Worm (Caenorhabditis elegans) whole organism, young adult: Measurements from ENCODE around the gene pap-2.

Source experiments
- B0019.2 ChIP-seq: fragments of 200-800 bp; sonication (Bioruptor generic); conservative IDR thresholded peaks from 2 replicates; pipeline ENCODE4 v1.3.6; 2022; ENCODE audit warnings: missing genetic modification reagents, missing genetic modification characterization, missing compliant biosample characterization
- B0035.1 ChIP-seq: sonication (generic microtip); optimal IDR thresholded peaks from 2 replicates; lab custom pipeline; 2016; ENCODE audit warnings: missing genetic modification characterization, mild to moderate bottlenecking, missing compliant biosample characterization, missing genotype, missing genetic modification reagents
- B0336.3 ChIP-seq: fragments of 200-800 bp; sonication (Bioruptor generic); IDR thresholded peaks from 2 replicates; pipeline ENCODE4 v1.3.6; 2022; ENCODE audit warnings: missing genetic modification characterization, missing compliant biosample characterization
- C06A6.2 ChIP-seq: fragments of 200-800 bp; sonication (Bioruptor generic); conservative IDR thresholded peaks from 2 replicates; pipeline ENCODE4 v1.3.6; 2022; ENCODE audit warnings: missing genetic modification characterization, missing compliant biosample characterization
- D2030.7 ChIP-seq: fragments of 200-800 bp; sonication (Bioruptor generic); IDR thresholded peaks from 2 replicates; pipeline ENCODE4 v1.3.6; 2022; ENCODE audit warnings: missing genetic modification reagents, missing genetic modification characterization, missing compliant biosample characterization
- F22D6.2 ChIP-seq: sonication (generic microtip); optimal IDR thresholded peaks from 2 replicates; lab custom pipeline; 2016; ENCODE audit warnings: mild to moderate bottlenecking, missing genetic modification characterization, missing compliant biosample characterization
- F57A8.1 ChIP-seq: fragments of 200-800 bp; sonication (Bioruptor generic); optimal IDR thresholded peaks from 2 replicates; lab custom pipeline; 2018; ENCODE audit warnings: mild to moderate bottlenecking, missing genetic modification characterization, moderate library complexity, missing compliant biosample characterization
- F57C9.4 ChIP-seq: sonication (generic microtip); optimal IDR thresholded peaks from 2 replicates; lab custom pipeline; 2017; ENCODE audit warnings: mild to moderate bottlenecking, missing genetic modification characterization, missing compliant biosample characterization
- K11D2.4 ChIP-seq: fragments of 200-800 bp; sonication (Bioruptor generic); IDR thresholded peaks from 2 replicates; pipeline ENCODE4 v1.3.6; 2022; ENCODE audit warnings: missing genetic modification reagents, missing genetic modification characterization, missing compliant biosample characterization
- K12H6.12 ChIP-seq: fragments of 200-800 bp; sonication (Bioruptor generic); optimal IDR thresholded peaks from 2 replicates; lab custom pipeline; 2018; ENCODE audit warnings: mild to moderate bottlenecking, missing genetic modification characterization, missing compliant biosample characterization
- Y56A3A.18 ChIP-seq: fragments of 200-800 bp; sonication (Bioruptor generic); IDR thresholded peaks from 2 replicates; pipeline ENCODE4 v1.3.6; 2022; ENCODE audit warnings: missing genetic modification reagents, missing genetic modification characterization, missing compliant biosample characterization
- ama-1 ChIP-seq, 3 experiments: fragments of 150-350 bp in 1 of 3; sonication (generic microtip) in 2 of 3; optimal IDR thresholded peaks; 2 replicates each; lab custom pipeline; 2014 to 2018; ENCODE audit warnings: missing biosample characterization in 2 of 3, missing genetic modification characterization in 2 of 3, missing genetic modification reagents in 2 of 3
- atf-7 ChIP-seq: sonication (generic microtip); optimal IDR thresholded peaks from 2 replicates; lab custom pipeline; 2017; ENCODE audit warnings: mild to moderate bottlenecking, missing genetic modification characterization, missing compliant biosample characterization
- attf-5 ChIP-seq: fragments of 200-800 bp; sonication (Bioruptor generic); optimal IDR thresholded peaks from 2 replicates; lab custom pipeline; 2018; ENCODE audit warnings: mild to moderate bottlenecking, missing genetic modification characterization, missing compliant biosample characterization
- attf-6 ChIP-seq: fragments of 200-800 bp; sonication (Bioruptor generic); IDR thresholded peaks from 2 replicates; pipeline ENCODE4 v1.3.6; 2022; ENCODE audit warnings: missing genetic modification reagents, missing genetic modification characterization, missing compliant biosample characterization
- cebp-1 ChIP-seq, 2 experiments: fragments of 200-800 bp in 1 of 2; sonication (Bioruptor generic) in 1 of 2; sonication (generic microtip) in 1 of 2; IDR thresholded peaks in 1 of 2; optimal IDR thresholded peaks in 1 of 2; 2 replicates each; pipeline versions ENCODE4 v1.3.6 to Lab custom; 2017 to 2022; ENCODE audit warnings: missing compliant biosample characterization in 2 of 2, missing genetic modification characterization in 2 of 2, mild to moderate bottlenecking in 1 of 2, missing genetic modification reagents in 1 of 2, moderate library complexity in 1 of 2
- die-1 ChIP-seq: sonication (generic microtip); optimal IDR thresholded peaks from 2 replicates; lab custom pipeline; 2016; ENCODE audit warnings: missing genotype, mild to moderate bottlenecking, missing genetic modification characterization, missing compliant biosample characterization
- dox-1 ChIP-seq: fragments of 200-800 bp; sonication (Bioruptor generic); IDR thresholded peaks from 2 replicates; pipeline ENCODE4 v1.3.6; 2022; ENCODE audit warnings: missing genetic modification reagents, missing genetic modification characterization, missing compliant biosample characterization
- egl-44 ChIP-seq: fragments of 200-800 bp; sonication (Bioruptor generic); IDR thresholded peaks from 2 replicates; pipeline ENCODE4 v1.3.6; 2022; ENCODE audit warnings: missing genetic modification reagents, missing genetic modification characterization, missing compliant biosample characterization
- ets-4 ChIP-seq: fragments of 200-800 bp; sonication (Bioruptor generic); optimal IDR thresholded peaks from 2 replicates; lab custom pipeline; 2018; ENCODE audit warnings: mild to moderate bottlenecking, missing genetic modification characterization, missing compliant biosample characterization
- him-1 ChIP-seq: sonication (generic microtip); optimal IDR thresholded peaks from 2 replicates; lab custom pipeline; 2016; ENCODE audit warnings: missing genotype, missing genetic modification reagents, missing genetic modification characterization, missing compliant biosample characterization
- hmg-1.2 ChIP-seq: fragments of 200-800 bp; sonication (Bioruptor generic); IDR thresholded peaks from 2 replicates; pipeline ENCODE4 v1.3.6; 2022; ENCODE audit warnings: missing genetic modification reagents, missing genetic modification characterization, missing compliant biosample characterization
- hsf-1 ChIP-seq: fragments of 200-800 bp; sonication (Bioruptor generic); IDR thresholded peaks from 2 replicates; pipeline ENCODE4 v1.3.6; 2022; ENCODE audit warnings: missing genetic modification reagents, missing genetic modification characterization, missing compliant biosample characterization
- let-526 ChIP-seq: fragments of 200-800 bp; sonication (Bioruptor generic); IDR thresholded peaks from 2 replicates; pipeline ENCODE4 v1.3.6; 2022; ENCODE audit warnings: missing genetic modification reagents, missing genetic modification characterization, missing compliant biosample characterization
- let-607 ChIP-seq, 2 experiments: fragments of 200-800 bp in 1 of 2; sonication (Bioruptor generic) in 1 of 2; sonication (generic microtip) in 1 of 2; optimal IDR thresholded peaks; 2 replicates each; lab custom pipeline; 2016 to 2018; ENCODE audit warnings: mild to moderate bottlenecking in 2 of 2, missing compliant biosample characterization in 2 of 2, missing genetic modification characterization in 2 of 2, moderate library complexity in 2 of 2, missing genotype in 1 of 2
- lin-54 ChIP-seq: fragments of 200-800 bp; sonication (Bioruptor generic); optimal IDR thresholded peaks from 2 replicates; lab custom pipeline; 2018; ENCODE audit warnings: mild to moderate bottlenecking, missing genetic modification characterization, missing compliant biosample characterization
- lsl-1 ChIP-seq: fragments of 200-800 bp; sonication (Bioruptor generic); optimal IDR thresholded peaks from 2 replicates; lab custom pipeline; 2018; ENCODE audit warnings: mild to moderate bottlenecking, missing genetic modification characterization, moderate library complexity, missing compliant biosample characterization
- madf-10 ChIP-seq: sonication (generic microtip); optimal IDR thresholded peaks from 2 replicates; lab custom pipeline; 2016; ENCODE audit warnings: mild to moderate bottlenecking, missing genetic modification characterization, missing compliant biosample characterization
- madf-3 ChIP-seq: fragments of 200-800 bp; sonication (Bioruptor generic); IDR thresholded peaks from 2 replicates; pipeline ENCODE4 v1.3.6; 2022; ENCODE audit warnings: missing genetic modification reagents, missing genetic modification characterization, missing compliant biosample characterization
- mcd-1 ChIP-seq: fragments of 200-800 bp; sonication (Bioruptor generic); IDR thresholded peaks from 2 replicates; pipeline ENCODE4 v1.3.6; 2022; ENCODE audit warnings: missing genetic modification reagents, missing genetic modification characterization, missing compliant biosample characterization
- nhr-80 ChIP-seq: sonication (generic microtip); optimal IDR thresholded peaks from 2 replicates; lab custom pipeline; 2016; ENCODE audit warnings: missing genetic modification characterization, missing compliant biosample characterization
- nhr-90 ChIP-seq: sonication (generic microtip); optimal IDR thresholded peaks from 2 replicates; lab custom pipeline; 2016; ENCODE audit warnings: missing genotype, mild to moderate bottlenecking, missing genetic modification characterization, missing compliant biosample characterization
- sea-2 ChIP-seq: fragments of 200-800 bp; sonication (Bioruptor generic); IDR thresholded peaks from 2 replicates; pipeline ENCODE4 v1.3.6; 2022; ENCODE audit warnings: missing genetic modification characterization, missing compliant biosample characterization
- snpc-1.3 ChIP-seq: sonication (generic microtip); optimal IDR thresholded peaks from 2 replicates; lab custom pipeline; 2017; ENCODE audit warnings: missing genetic modification characterization, mild to moderate bottlenecking, missing compliant biosample characterization, antibody characterized with exemption, moderate library complexity, missing genotype, missing genetic modification reagents; ENCODE audit not compliant: insufficient read depth
- snpc-4 ChIP-seq, 5 experiments: fragments of 150-350 bp in 1 of 5; sonication (generic microtip) in 4 of 5; optimal IDR thresholded peaks; 2 replicates each; lab custom pipeline; 2014 to 2018; ENCODE audit warnings: missing genetic modification characterization in 5 of 5, missing biosample characterization in 3 of 5, antibody characterized with exemption in 2 of 5, mild to moderate bottlenecking in 2 of 5, missing compliant biosample characterization in 2 of 5, missing genotype in 2 of 5, moderate library complexity in 2 of 5, missing genetic modification reagents in 1 of 5
- somi-1 ChIP-seq: fragments of 200-800 bp; sonication (Bioruptor generic); optimal IDR thresholded peaks from 2 replicates; lab custom pipeline; 2018; ENCODE audit warnings: mild to moderate bottlenecking, missing genetic modification characterization, missing compliant biosample characterization
- sptf-2 ChIP-seq: fragments of 200-800 bp; sonication (Bioruptor generic); optimal IDR thresholded peaks from 2 replicates; lab custom pipeline; 2018; ENCODE audit warnings: mild to moderate bottlenecking, missing genetic modification characterization, missing compliant biosample characterization
- zfh-2 ChIP-seq: fragments of 200-800 bp; sonication (Bioruptor generic); conservative IDR thresholded peaks from 2 replicates; pipeline ENCODE4 v1.3.6; 2022; ENCODE audit warnings: missing genetic modification reagents, missing genetic modification characterization, missing compliant biosample characterization
- zim-3 ChIP-seq: sonication (generic microtip); optimal IDR thresholded peaks from 2 replicates; lab custom pipeline; 2017; ENCODE audit warnings: mild to moderate bottlenecking, missing genetic modification characterization, moderate library complexity, missing compliant biosample characterization
- ztf-22 ChIP-seq: fragments of 200-800 bp; sonication (Bioruptor generic); optimal IDR thresholded peaks from 2 replicates; lab custom pipeline; 2018; ENCODE audit warnings: mild to moderate bottlenecking, missing genetic modification characterization, moderate library complexity, missing compliant biosample characterization
- ztf-26 ChIP-seq: sonication (generic microtip); optimal IDR thresholded peaks from 2 replicates; lab custom pipeline; 2017; ENCODE audit warnings: missing genetic modification characterization, missing compliant biosample characterization

Gene pap-2

DNA sequence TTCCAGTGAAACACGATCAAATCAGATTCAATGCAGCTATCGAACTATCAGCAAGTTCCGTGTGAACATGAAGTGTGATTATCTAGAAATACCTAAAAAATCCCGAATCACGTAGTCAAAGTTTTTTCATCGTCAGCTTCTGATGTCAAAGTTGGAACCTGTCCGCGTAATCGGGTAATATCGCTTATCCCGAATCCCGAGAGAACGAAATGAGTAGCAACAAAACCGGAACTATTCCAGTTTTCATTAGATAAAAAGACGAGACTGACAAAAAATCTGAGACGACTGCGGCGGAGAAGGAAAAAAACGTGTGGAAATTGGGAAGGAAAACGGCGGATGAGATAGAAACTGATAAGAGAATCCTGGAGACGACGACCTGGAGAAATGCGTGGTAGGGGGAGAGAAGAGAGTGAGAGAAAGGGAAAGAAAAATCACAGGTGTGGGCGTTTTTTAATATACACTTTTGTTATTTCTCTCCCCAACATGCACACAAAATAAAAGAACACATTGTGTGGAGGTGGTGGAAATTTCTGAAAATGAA lies 10.9 kb upstream of the pap-2 start:
- TF ChIP-seq D2030.7 (GFP tag; lab: Robert Waterston, UW) = no peak
- TF ChIP-seq hsf-1 (GFP tag; lab: Robert Waterston, UW) = no peak
- peak; percentile 41; the same call in 1 of the 2 replicates for TF ChIP-seq zfh-2
- TF ChIP-seq ama-1 (optimal IDR thresholded peaks at IDR 0.05; lab: Kevin White, UChicago) = peak; percentile 89
- TF ChIP-seq ama-1 (GFP tag; optimal IDR thresholded peaks at IDR 0.05; lab: Kevin White, UChicago) = no peak
- TF ChIP-seq sea-2 (GFP tag; lab: Robert Waterston, UW) = no peak
- 0 out of 2 replicates have a peak, but pooled peaks have one; percentile 8 for TF ChIP-seq mcd-1 (GFP tag; lab: Robert Waterston, UW)
- TF ChIP-seq Y56A3A.18 (GFP tag; lab: Robert Waterston, UW) = 0 out of 2 replicates have a peak, but pooled peaks have one; percentile 28

DNA sequence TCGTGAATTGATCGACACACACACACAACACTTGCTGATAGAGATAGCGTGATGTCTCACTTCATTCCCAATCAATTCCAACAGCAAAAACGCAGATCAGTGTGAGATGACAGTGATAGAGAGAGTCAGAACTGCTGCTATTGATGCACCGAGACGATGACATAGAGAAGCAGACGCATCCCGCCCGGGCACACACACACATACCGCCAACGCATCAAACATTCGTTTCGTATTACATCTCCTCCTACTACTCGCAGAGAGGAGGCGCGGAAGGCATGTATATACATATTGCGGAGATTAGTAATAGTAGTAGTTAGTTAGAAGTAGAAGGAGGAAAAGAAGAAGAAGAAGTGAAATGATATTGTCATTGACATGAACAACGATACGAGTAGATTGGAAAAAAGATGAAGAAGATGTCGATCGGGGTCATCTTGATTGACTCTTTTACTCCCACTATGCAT lies 10.2 kb upstream of the pap-2 start:
- TF ChIP-seq atf-7 (peak; percentile 47), F57A8.1 (GFP tag; lab: Kevin White, UChicago) (no peak), K11D2.4 (GFP tag; lab: Robert Waterston, UW) (peak; percentile 19; the same call in 1 of the 2 replicates), egl-44 (GFP tag; lab: Robert Waterston, UW) (peak; percentile 56; the same call in 1 of the 2 replicates), lsl-1 (GFP tag; lab: Kevin White, UChicago) (no peak), let-526 (GFP tag; lab: Robert Waterston, UW) (no peak), zfh-2 (0 out of 2 replicates have a peak, but pooled peaks have one; percentile 25), him-1 (no peak), K12H6.12 (peak; percentile 25), somi-1 (GFP tag; lab: Kevin White, UChicago) (peak; percentile 56), madf-3 (GFP tag; lab: Robert Waterston, UW) (no peak), Y56A3A.18 (GFP tag; lab: Robert Waterston, UW) (0 out of 2 replicates have a peak, but pooled peaks have one; percentile 36), ama-1 (optimal IDR thresholded peaks at IDR 0.05; lab: Kevin White, UChicago) (peak; percentile 39), ama-1 (GFP tag; optimal IDR thresholded peaks at IDR 0.05; lab: Kevin White, UChicago) (no peak), C06A6.2 (GFP tag; lab: Robert Waterston, UW) (0 out of 2 replicates have a peak, but pooled peaks have one; percentile 11), madf-10 (tag; lab: Kevin White, UChicago) (peak; percentile 15), ztf-22 (GFP tag; lab: Kevin White, UChicago) (peak; percentile 76), dox-1 (GFP tag; lab: Robert Waterston, UW) (peak; percentile 49; the same call in 1 of the 2 replicates), B0019.2 (no peak), die-1 (tag; lab: Kevin White, UChicago) (peak; percentile 20), nhr-80 (tag; lab: Kevin White, UChicago) (peak; percentile 92), snpc-1.3 (tag; lab: Kevin White, UChicago) (no peak), nhr-90 (tag; lab: Kevin White, UChicago) (peak; percentile 50), lin-54 (GFP tag; lab: Kevin White, UChicago) (peak; percentile 25), ets-4 (GFP tag; lab: Kevin White, UChicago) (peak; percentile 94), cebp-1 (GFP tag; IDR thresholded peaks at IDR 0.05; lab: Robert Waterston, UW) (no peak), cebp-1 (tag; optimal IDR thresholded peaks at IDR 0.05; lab: Kevin White, UChicago) (peak; percentile 44), B0035.1 (tag; lab: Kevin White, UChicago) (no peak), zim-3 (tag; lab: Kevin White, UChicago) (peak; percentile 15), ztf-26 (tag; lab: Kevin White, UChicago) (peak; percentile 27), mcd-1 (GFP tag; lab: Robert Waterston, UW) (peak; percentile 35; the same call in 1 of the 2 replicates), B0336.3 (GFP tag; lab: Robert Waterston, UW) (peak; percentile 41; the same call in 1 of the 2 replicates), hmg-1.2 (GFP tag; lab: Robert Waterston, UW) (no peak; the same call in 1 of the 2 replicates), snpc-4 (GFP tag; optimal IDR thresholded peaks at IDR 0.05; lab: Kevin White, UChicago) (no peak), snpc-4 (tag; optimal IDR thresholded peaks at IDR 0.05; lab: Kevin White, UChicago) (peak in 3 of 4 experiments; percentile 3 to 32 (median 6)), F57C9.4 (peak; percentile 43), attf-6 (GFP tag; lab: Robert Waterston, UW) (no peak), sptf-2 (no peak), let-607 (tag; optimal IDR thresholded peaks at IDR 0.05; lab: Kevin White, UChicago) (peak; percentile 80 to 94), F22D6.2 (tag; lab: Kevin White, UChicago) (peak; percentile 5), attf-5 (GFP tag; lab: Kevin White, UChicago) (peak; percentile 50)
